Worm (Caenorhabditis elegans) whole organism, L4/young adult: ENCODE measurements around the gene B0457.6.

ENCODE experiments used
- W03F9.2 ChIP-seq: fragments of 150-350 bp; optimal IDR thresholded peaks from 2 replicates; lab custom pipeline; 2014; ENCODE audit warnings: missing biosample characterization, missing genetic modification characterization
- dao-5 ChIP-seq: sonication (generic microtip); optimal IDR thresholded peaks from 2 replicates; lab custom pipeline; 2016; ENCODE audit warnings: missing genotype, missing genetic modification characterization, moderate library complexity, missing compliant biosample characterization
- him-1 ChIP-seq: sonication (generic microtip); optimal IDR thresholded peaks from 2 replicates; lab custom pipeline; 2016; ENCODE audit warnings: missing genotype, missing genetic modification reagents, missing genetic modification characterization, missing compliant biosample characterization

B0457.6 gene

DNA sequence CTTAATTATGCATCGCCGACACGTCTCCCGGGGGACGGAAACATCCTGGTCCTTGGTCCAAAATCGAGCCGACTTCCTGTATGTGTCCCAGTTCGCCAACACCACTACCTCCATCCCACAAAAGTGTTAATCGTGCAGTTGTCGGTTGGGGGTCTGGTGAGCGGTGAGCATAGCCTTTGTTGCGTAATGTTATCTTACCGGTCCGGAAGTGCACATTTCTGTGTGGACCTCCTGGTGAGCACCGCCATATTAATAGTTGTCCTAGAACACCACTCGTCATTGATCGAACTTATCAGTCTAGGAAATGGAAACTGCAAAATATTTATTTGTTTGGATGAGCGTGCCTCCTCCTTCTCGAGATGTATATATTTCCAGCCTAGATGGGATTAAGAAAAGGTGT, 25.0 kb upstream of the B0457.6 start:
- no peak for TF ChIP-seq dao-5 (tag; lab: Kevin White, UChicago)
- no peak for TF ChIP-seq him-1 (tag; lab: Kevin White, UChicago)
- no peak for TF ChIP-seq W03F9.2 (tag; lab: Kevin White, UChicago)

DNA sequence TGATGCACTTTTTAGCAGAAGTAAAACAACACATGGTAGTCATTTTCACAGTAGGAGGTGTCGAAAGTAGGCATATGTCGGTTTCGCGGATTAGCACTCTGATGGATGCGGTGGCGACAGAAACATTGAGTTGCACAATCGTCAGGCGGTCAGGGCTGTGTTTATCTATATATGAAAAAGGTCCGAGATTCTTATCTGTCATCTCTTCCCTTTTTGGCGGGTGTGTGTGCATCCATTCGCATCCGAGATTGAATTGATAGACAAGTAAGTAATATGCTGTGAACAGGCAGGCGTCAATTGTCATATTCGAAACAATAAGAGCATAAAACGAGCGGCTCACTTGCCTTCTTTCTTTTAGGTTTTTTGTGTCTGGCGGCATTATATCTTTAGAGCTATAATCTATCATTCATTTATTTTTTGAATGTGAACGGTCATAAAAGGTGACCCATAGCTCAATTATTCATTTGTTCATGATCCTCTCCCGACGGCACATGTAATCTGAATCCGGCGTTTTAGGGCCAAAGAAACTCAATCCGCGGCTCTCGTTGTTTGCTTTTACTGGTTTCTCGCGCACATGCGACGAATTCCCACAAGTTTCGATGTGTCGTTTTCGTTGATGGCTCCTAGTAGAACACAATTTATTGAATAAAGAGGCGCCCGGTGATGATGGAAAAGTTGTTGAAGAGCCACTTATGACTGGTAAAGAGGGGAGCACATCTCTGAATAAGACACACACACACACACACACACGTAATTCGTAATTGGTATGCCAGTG, 23.5 kb upstream of the B0457.6 start:
- no peak for TF ChIP-seq him-1 (tag; lab: Kevin White, UChicago)
- TF ChIP-seq W03F9.2 (tag; lab: Kevin White, UChicago): no peak

DNA sequence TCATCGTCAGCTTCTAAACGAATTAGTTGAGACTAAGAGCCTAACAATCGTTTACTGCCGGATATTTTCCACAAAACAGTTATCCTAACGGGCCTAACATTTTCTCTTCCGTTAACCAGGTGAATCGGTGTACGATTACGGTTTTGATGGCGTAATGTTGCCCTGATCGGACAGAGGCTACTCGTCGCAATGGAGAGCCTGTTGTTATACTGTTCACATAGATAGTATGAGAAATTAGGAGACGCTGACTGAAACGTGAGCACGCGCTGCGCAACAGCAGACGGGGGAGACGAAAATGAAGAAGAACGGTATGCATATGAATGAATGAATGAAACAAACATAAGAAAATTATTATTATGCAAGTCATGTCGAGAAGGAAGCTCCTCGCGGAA, 22.9 kb upstream of the B0457.6 start:
- TF ChIP-seq dao-5 (tag; lab: Kevin White, UChicago): no peak
- no peak for TF ChIP-seq W03F9.2 (tag; lab: Kevin White, UChicago)
- no peak for TF ChIP-seq him-1 (tag; lab: Kevin White, UChicago)

DNA sequence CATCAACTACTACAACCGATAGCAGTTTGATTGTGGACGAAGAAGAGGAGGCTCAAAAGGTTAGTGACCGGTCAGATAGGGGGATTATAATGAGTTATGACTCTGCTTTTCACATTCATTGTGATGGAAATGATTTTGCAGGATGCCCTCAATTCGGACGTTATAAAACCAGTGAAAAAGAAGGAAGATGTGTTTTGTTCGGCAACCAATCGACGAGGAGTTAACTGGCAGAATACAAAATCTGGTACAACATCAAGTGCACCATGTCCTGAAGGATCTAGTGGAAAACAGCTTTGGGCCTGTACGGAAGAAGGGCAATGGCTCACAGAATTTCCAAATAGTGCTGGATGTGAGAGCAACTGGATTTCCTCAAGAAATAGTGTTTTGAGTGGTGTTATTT, 18.4 kb upstream of the B0457.6 start:
- TF ChIP-seq W03F9.2 (tag; lab: Kevin White, UChicago) (no peak), him-1 (tag; lab: Kevin White, UChicago) (no peak), dao-5 (tag; lab: Kevin White, UChicago) (no peak)

DNA sequence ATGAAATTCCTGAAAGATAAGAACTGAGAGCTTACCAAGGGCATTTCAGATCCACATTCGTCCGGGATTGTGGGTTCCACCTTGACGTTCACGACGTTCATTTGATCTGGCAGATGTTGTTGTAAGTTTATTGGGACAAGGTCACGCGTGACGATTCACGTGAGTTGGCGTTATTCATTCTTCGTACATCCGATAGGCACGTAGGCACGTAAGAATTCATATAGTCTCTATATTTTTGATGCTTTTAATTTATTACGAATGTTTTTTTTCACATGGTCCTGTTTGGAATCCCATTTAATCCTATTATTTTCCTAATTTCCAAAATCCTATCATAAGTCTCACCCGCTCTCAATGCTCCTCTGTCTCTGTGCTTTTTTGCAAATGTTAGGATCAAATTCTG, 10.3 kb upstream of the B0457.6 start, which contains the start of gene B0457.4:
Gene B0457.4, minus strand, starts transcription at position 101 of the 400 bp plus-strand sequence.
- no peak for TF ChIP-seq him-1 (tag; lab: Kevin White, UChicago)
- TF ChIP-seq W03F9.2 (tag; lab: Kevin White, UChicago): no peak
- TF ChIP-seq dao-5 (tag; lab: Kevin White, UChicago): no peak

DNA sequence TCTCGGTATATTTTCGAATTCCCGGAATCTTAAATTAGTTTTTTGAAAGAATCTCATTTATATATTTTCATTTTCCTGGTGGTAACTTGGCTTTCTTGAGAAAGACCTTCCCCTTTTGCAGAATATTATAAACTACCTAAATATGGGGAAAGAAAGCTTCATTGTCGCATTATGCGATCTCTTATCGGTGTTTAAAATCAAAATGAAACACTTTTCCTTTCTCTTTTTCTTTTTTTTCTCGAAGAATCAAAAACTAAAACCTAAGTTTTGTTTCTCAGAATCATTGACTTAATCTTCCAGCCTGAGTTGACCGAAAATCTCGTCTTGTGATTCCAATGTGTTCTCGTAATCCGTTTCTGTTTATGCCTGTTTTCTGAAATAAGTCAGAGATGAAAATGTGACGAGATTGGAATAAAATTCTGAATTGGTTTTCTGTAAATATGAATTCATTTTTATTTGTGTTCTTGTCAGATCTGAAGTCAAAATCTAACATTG, 9.7 kb upstream of the B0457.6 start:
- TF ChIP-seq W03F9.2 (tag; lab: Kevin White, UChicago) (no peak), dao-5 (tag; lab: Kevin White, UChicago) (no peak), him-1 (tag; lab: Kevin White, UChicago) (no peak)

ce11 chrII:8914654-8915053, 7.6 kb upstream of the B0457.6 start:
- TF ChIP-seq him-1 (tag; lab: Kevin White, UChicago) (no peak), dao-5 (tag; lab: Kevin White, UChicago) (no peak), W03F9.2 (tag; lab: Kevin White, UChicago) (no peak)

- TF ChIP-seq W03F9.2 (tag; lab: Kevin White, UChicago): no peak
- no peak for TF ChIP-seq dao-5 (tag; lab: Kevin White, UChicago)
- no peak for TF ChIP-seq him-1 (tag; lab: Kevin White, UChicago)
Observed at ce11 chrII:8916656-8917055, 5.6 kb upstream of the B0457.6 start.

DNA sequence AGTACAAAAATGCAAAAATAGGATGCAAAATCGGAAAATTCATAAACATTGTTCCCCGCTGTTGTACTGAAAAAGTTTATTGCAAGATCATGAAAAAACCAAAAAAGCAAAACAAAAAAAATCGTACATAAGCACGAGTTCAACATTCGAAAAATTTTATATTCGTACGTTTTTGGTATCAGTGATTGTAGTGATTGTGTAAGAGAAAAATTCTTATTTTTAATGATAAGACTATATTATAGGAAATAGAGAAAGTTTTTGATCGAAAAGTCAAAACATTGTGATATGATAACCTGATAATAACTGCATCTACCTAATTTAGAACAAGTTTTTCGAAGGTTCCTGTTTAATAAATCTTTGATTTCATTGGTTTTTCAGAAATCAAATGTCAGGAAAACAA, 4.9 kb upstream of the B0457.6 start:
- TF ChIP-seq him-1 (tag; lab: Kevin White, UChicago) (no peak), dao-5 (tag; lab: Kevin White, UChicago) (no peak), W03F9.2 (tag; lab: Kevin White, UChicago) (no peak)

DNA sequence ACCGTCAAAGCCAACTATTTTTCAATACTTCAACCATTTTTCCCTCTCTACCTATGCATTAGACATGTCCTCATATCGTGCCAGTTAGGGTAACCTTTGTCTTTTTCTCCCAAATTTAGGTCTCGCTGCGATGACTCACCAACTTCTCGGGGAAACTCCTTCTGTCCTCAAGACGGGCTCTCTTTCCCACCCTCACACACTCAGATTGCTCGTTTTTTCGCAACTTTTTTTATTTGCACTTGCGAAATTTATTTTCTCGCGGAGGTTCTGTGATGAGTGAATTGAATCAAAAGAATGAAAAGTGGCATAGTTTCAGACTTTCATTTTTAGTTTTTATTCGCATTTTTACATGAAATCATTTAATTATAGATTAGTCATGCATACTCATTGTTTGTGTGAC, 1.9 kb upstream of the B0457.6 start:
- TF ChIP-seq him-1 (tag; lab: Kevin White, UChicago) (no peak), dao-5 (tag; lab: Kevin White, UChicago) (no peak), W03F9.2 (tag; lab: Kevin White, UChicago) (no peak)

DNA sequence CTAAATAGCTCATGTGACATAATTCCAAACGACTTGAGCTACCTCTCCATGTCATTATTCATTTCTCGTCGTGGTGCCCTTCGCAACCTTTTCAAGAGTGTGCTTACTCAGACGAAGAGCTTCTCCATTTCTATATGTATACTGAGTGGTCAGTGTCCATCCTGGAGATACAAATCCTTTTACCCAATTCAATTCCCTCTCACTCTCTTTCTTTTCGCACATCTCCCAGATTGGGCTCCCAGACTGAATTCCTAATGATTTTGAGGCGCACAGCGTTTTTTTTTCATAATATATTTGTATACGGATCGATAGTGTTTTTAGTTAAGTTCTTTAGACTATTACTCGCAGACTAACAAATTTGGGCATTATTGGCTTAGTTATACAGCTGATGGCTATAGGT, 1.3 kb upstream of the B0457.6 start:
- TF ChIP-seq W03F9.2 (tag; lab: Kevin White, UChicago) (no peak), dao-5 (tag; lab: Kevin White, UChicago) (no peak), him-1 (tag; lab: Kevin White, UChicago) (no peak)

- TF ChIP-seq dao-5 (tag; lab: Kevin White, UChicago) (no peak), W03F9.2 (tag; lab: Kevin White, UChicago) (no peak), him-1 (tag; lab: Kevin White, UChicago) (no peak)
Observed at ce11 chrII:8921456-8921855, 767 bp upstream of the B0457.6 start.

DNA sequence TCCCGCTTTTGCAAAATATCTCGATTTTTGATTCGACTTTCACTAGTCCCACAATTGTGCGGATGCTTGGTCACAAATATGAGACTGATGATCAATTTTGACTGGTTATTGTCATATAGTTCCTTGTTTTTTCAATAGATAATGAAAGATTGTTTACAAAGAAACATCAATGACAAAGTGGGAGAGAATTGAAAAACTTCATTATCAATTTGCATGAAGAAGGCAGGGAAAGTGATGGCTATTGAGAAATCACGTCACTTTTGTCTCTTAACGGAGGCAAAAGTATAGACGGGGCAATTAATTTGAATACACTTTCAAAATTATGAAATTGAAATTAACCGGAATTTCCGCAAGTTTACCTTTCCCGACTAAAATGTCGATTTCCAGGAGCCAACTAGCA, 964 bp downstream of the B0457.6 start:
- TF ChIP-seq him-1 (tag; lab: Kevin White, UChicago) (no peak), W03F9.2 (tag; lab: Kevin White, UChicago) (no peak)

ce11 chrII:8926451-8926850, 4.2 kb downstream of the B0457.6 start, which contains the start of gene B0457.2:
Gene B0457.2, minus strand, starts transcription at chrII:8926551.
- TF ChIP-seq him-1 (tag; lab: Kevin White, UChicago): no peak
